Fruit fly (Drosophila melanogaster) whole organism, embryonic: Measurements from ENCODE around the gene Ubi-p63E.
A peak's percentile ranks its signal among the peaks of the same experiment; 100 is the strongest.

Source experiments
- ATbp ChIP-seq: fragments of 200-800 bp; sonication (Bioruptor generic); optimal IDR thresholded peaks from 2 replicates; lab custom pipeline; 2017; ENCODE audit warnings: missing biosample characterization, mild to moderate bottlenecking, missing genetic modification characterization, missing genetic modification reagents
- Bdp1 ChIP-seq: fragments of 200-800 bp; sonication (Bioruptor generic); optimal IDR thresholded peaks from 3 replicates; lab custom pipeline; 2016; ENCODE audit warnings: missing biosample characterization, missing genetic modification characterization
- CG10462 ChIP-seq: fragments of 200-800 bp; sonication (Bioruptor generic); optimal IDR thresholded peaks from 2 replicates; lab custom pipeline; 2016; ENCODE audit warnings: missing biosample characterization, missing genetic modification characterization
- CG12299 ChIP-seq: fragments of 200-800 bp; sonication (Bioruptor generic); optimal IDR thresholded peaks from 2 replicates; lab custom pipeline; 2018; ENCODE audit warnings: missing biosample characterization, mild to moderate bottlenecking, missing genetic modification characterization
- CG12744 ChIP-seq: fragments of 200-800 bp; sonication (Bioruptor generic); optimal IDR thresholded peaks from 2 replicates; lab custom pipeline; 2016; ENCODE audit warnings: missing biosample characterization, missing genetic modification characterization
- CG13894 ChIP-seq: fragments of 200-800 bp; sonication (Bioruptor generic); optimal IDR thresholded peaks from 3 replicates; lab custom pipeline; 2018; ENCODE audit warnings: missing biosample characterization, mild to moderate bottlenecking, missing genetic modification characterization, moderate library complexity
- CG1529 ChIP-seq: fragments of 200-800 bp; sonication (Bioruptor generic); optimal IDR thresholded peaks from 3 replicates; lab custom pipeline; 2018; ENCODE audit warnings: missing biosample characterization, missing genetic modification characterization
- CG15601 ChIP-seq: fragments of 200-800 bp; sonication (Bioruptor generic); optimal IDR thresholded peaks from 3 replicates; lab custom pipeline; 2019; ENCODE audit warnings: missing biosample characterization, mild to moderate bottlenecking, missing genetic modification characterization, moderate library complexity
- CG16813 ChIP-seq: fragments of 200-800 bp; sonication (Bioruptor generic); IDR thresholded peaks from 3 replicates; pipeline ENCODE4 v1.3.6; 2022; ENCODE audit warnings: missing biosample characterization, missing genetic modification characterization; ENCODE audit not compliant: partially characterized antibody
- CG17568 ChIP-seq: fragments of 200-800 bp; sonication (Bioruptor generic); optimal IDR thresholded peaks from 2 replicates; lab custom pipeline; 2018; ENCODE audit warnings: missing biosample characterization, mild to moderate bottlenecking, missing genetic modification characterization, moderate library complexity
- CG2202 ChIP-seq: fragments of 200-800 bp; sonication (Bioruptor generic); optimal IDR thresholded peaks from 2 replicates; lab custom pipeline; 2018; ENCODE audit warnings: missing biosample characterization, mild to moderate bottlenecking, missing genetic modification characterization
- CG30431 ChIP-seq: fragments of 200-800 bp; sonication (Bioruptor generic); optimal IDR thresholded peaks from 2 replicates; lab custom pipeline; 2017; ENCODE audit warnings: missing biosample characterization, missing genetic modification characterization
- CG32532 ChIP-seq: fragments of 200-800 bp; sonication (Bioruptor generic); IDR thresholded peaks from 2 replicates; pipeline ENCODE4 v1.3.6; 2022; ENCODE audit warnings: missing biosample characterization, missing genetic modification characterization
- CG32772 ChIP-seq: fragments of 200-800 bp; sonication (Bioruptor generic); IDR thresholded peaks from 2 replicates; pipeline ENCODE4 v1.3.6; 2022; ENCODE audit warnings: missing biosample characterization, missing genetic modification characterization
- CG33213 ChIP-seq: fragments of 200-800 bp; sonication (Bioruptor generic); optimal IDR thresholded peaks from 3 replicates; lab custom pipeline; 2016; ENCODE audit warnings: missing biosample characterization, missing genetic modification characterization
- CG4707 ChIP-seq: fragments of 200-800 bp; sonication (Bioruptor generic); optimal IDR thresholded peaks from 2 replicates; lab custom pipeline; 2018; ENCODE audit warnings: missing biosample characterization, mild to moderate bottlenecking, missing genetic modification characterization, moderate library complexity
- CG4820 ChIP-seq: fragments of 200-800 bp; sonication (Bioruptor generic); optimal IDR thresholded peaks from 3 replicates; lab custom pipeline; 2016; ENCODE audit warnings: missing biosample characterization, missing genetic modification characterization
- CG6654 ChIP-seq: fragments of 200-800 bp; sonication (Bioruptor generic); optimal IDR thresholded peaks from 2 replicates; lab custom pipeline; 2017; ENCODE audit warnings: missing biosample characterization, mild to moderate bottlenecking, missing genetic modification characterization
- CG6683 ChIP-seq: fragments of 200-800 bp; sonication (Bioruptor generic); optimal IDR thresholded peaks from 2 replicates; lab custom pipeline; 2017; ENCODE audit warnings: missing biosample characterization, mild to moderate bottlenecking, missing genetic modification characterization, missing genetic modification reagents
- CG7357 ChIP-seq: fragments of 200-800 bp; sonication (Bioruptor generic); IDR thresholded peaks from 3 replicates; pipeline ENCODE4 v1.3.6; 2022; ENCODE audit warnings: missing biosample characterization, missing genetic modification characterization
- CG7786 ChIP-seq: fragments of 200-800 bp; sonication (Bioruptor generic); optimal IDR thresholded peaks from 2 replicates; lab custom pipeline; 2016; ENCODE audit warnings: missing biosample characterization, missing genetic modification characterization
- CG7987 ChIP-seq: fragments of 200-800 bp; sonication (Bioruptor generic); optimal IDR thresholded peaks from 2 replicates; lab custom pipeline; 2018; ENCODE audit warnings: missing biosample characterization, mild to moderate bottlenecking, missing genetic modification characterization, moderate library complexity
- CG8359 ChIP-seq: fragments of 200-800 bp; sonication (Bioruptor generic); optimal IDR thresholded peaks from 2 replicates; lab custom pipeline; 2017; ENCODE audit warnings: missing biosample characterization, mild to moderate bottlenecking, missing genetic modification characterization, borderline replicate concordance
- CG9932 ChIP-seq: fragments of 200-800 bp; sonication (Bioruptor generic); IDR thresholded peaks from 2 replicates; pipeline ENCODE4 v1.3.6; 2022; ENCODE audit warnings: missing biosample characterization, missing genetic modification characterization
- Drgx ChIP-seq: fragments of 200-800 bp; sonication (Bioruptor generic); IDR thresholded peaks from 2 replicates; pipeline ENCODE4 v1.3.6; 2022; ENCODE audit warnings: missing biosample characterization, missing genetic modification characterization
- HmgD ChIP-seq: fragments of 200-800 bp; sonication (Bioruptor generic); optimal IDR thresholded peaks from 3 replicates; lab custom pipeline; 2016; ENCODE audit warnings: missing biosample characterization, missing genetic modification characterization
- MESR4 ChIP-seq: fragments of 200-800 bp; sonication (Bioruptor generic); optimal IDR thresholded peaks from 2 replicates; lab custom pipeline; 2018; ENCODE audit warnings: missing biosample characterization, mild to moderate bottlenecking, missing genetic modification characterization, moderate library complexity
- Med ChIP-seq: fragments of 200-800 bp; sonication (Bioruptor generic); peaks from one replicate; lab custom pipeline; 2016; ENCODE audit warnings: missing biosample characterization, missing genetic modification characterization, mild to moderate bottlenecking, inconsistent platforms, moderate library complexity
- Nf-YB ChIP-seq: fragments of 200-800 bp; sonication (Bioruptor generic); optimal IDR thresholded peaks from 3 replicates; lab custom pipeline; 2019; ENCODE audit warnings: missing biosample characterization, mild to moderate bottlenecking, missing genetic modification characterization, moderate library complexity
- Ptx1 ChIP-seq: fragments of 200-800 bp; sonication (Bioruptor generic); IDR thresholded peaks from 2 replicates; pipeline ENCODE4 v1.3.6; 2022; ENCODE audit warnings: missing biosample characterization, missing genetic modification characterization
- Side ChIP-seq: fragments of 200-800 bp; sonication (Bioruptor generic); optimal IDR thresholded peaks from 2 replicates; lab custom pipeline; 2016; ENCODE audit warnings: missing biosample characterization, missing genetic modification characterization
- ac ChIP-seq: fragments of 200-800 bp; sonication (Bioruptor generic); optimal IDR thresholded peaks from 3 replicates; lab custom pipeline; 2017; ENCODE audit warnings: missing biosample characterization, mild to moderate bottlenecking, missing genetic modification characterization
- ato ChIP-seq: fragments of 200-800 bp; sonication (Bioruptor generic); IDR thresholded peaks from 2 replicates; pipeline ENCODE4 v1.3.6; 2022; ENCODE audit warnings: missing biosample characterization, missing genetic modification characterization; ENCODE audit not compliant: partially characterized antibody
- bowl ChIP-seq: fragments of 200-800 bp; sonication (Bioruptor generic); IDR thresholded peaks from 2 replicates; pipeline ENCODE4 v1.3.6; 2022; ENCODE audit warnings: missing biosample characterization, missing genetic modification characterization
- cg ChIP-seq: fragments of 200-800 bp; sonication (Bioruptor generic); optimal IDR thresholded peaks from 3 replicates; lab custom pipeline; 2019; ENCODE audit warnings: missing biosample characterization, mild to moderate bottlenecking, missing genetic modification characterization, moderate library complexity
- da ChIP-seq: fragments of 200-800 bp; sonication (Bioruptor generic); optimal IDR thresholded peaks from 2 replicates; lab custom pipeline; 2016; ENCODE audit warnings: missing biosample characterization, missing genetic modification characterization
- disco-r ChIP-seq: fragments of 200-800 bp; sonication (Bioruptor generic); optimal IDR thresholded peaks from 2 replicates; lab custom pipeline; 2016; ENCODE audit warnings: missing biosample characterization, missing genetic modification characterization
- dmrt99B ChIP-seq: fragments of 200-800 bp; sonication (Bioruptor generic); optimal IDR thresholded peaks from 2 replicates; lab custom pipeline; 2018; ENCODE audit warnings: missing biosample characterization, mild to moderate bottlenecking, missing genetic modification characterization, moderate library complexity
- en ChIP-seq: fragments of 200-800 bp; sonication (Bioruptor generic); optimal IDR thresholded peaks from 2 replicates; lab custom pipeline; 2016; ENCODE audit warnings: missing biosample characterization, missing genetic modification characterization
- esg ChIP-seq: fragments of 200-800 bp; sonication (Bioruptor generic); conservative IDR thresholded peaks from 2 replicates; pipeline ENCODE4 v1.3.6; 2022; ENCODE audit warnings: missing biosample characterization, missing genetic modification characterization
- ewg ChIP-seq: fragments of 200-800 bp; sonication (Bioruptor generic); optimal IDR thresholded peaks from 3 replicates; lab custom pipeline; 2017; ENCODE audit warnings: mild to moderate bottlenecking, missing biosample characterization, missing genetic modification reagents, missing genetic modification characterization
- exex ChIP-seq: fragments of 200-800 bp; sonication (Bioruptor generic); optimal IDR thresholded peaks from 4 replicates; lab custom pipeline; 2018; ENCODE audit warnings: missing biosample characterization, mild to moderate bottlenecking, missing genetic modification characterization, moderate library complexity
- fd96Cb ChIP-seq: fragments of 200-800 bp; sonication (Bioruptor generic); optimal IDR thresholded peaks from 2 replicates; lab custom pipeline; 2018; ENCODE audit warnings: missing biosample characterization, mild to moderate bottlenecking, missing genetic modification characterization, moderate library complexity
- gro ChIP-seq: fragments of 200-800 bp; sonication (Bioruptor generic); optimal IDR thresholded peaks from 2 replicates; lab custom pipeline; 2016; ENCODE audit warnings: missing biosample characterization, missing genetic modification characterization
- luna ChIP-seq: fragments of 200-800 bp; sonication (Bioruptor generic); optimal IDR thresholded peaks from 2 replicates; lab custom pipeline; 2016; ENCODE audit warnings: missing biosample characterization, missing genetic modification characterization
- mam ChIP-seq: fragments of 200-800 bp; sonication (Bioruptor generic); optimal IDR thresholded peaks from 3 replicates; lab custom pipeline; 2016; ENCODE audit warnings: missing biosample characterization, missing genetic modification characterization
- pan ChIP-seq, 4 experiments: fragments of >200 bp in 3 of 4; fragments of 200-800 bp in 1 of 4; sonication (Bioruptor generic) in 1 of 4; optimal IDR thresholded peaks in 3 of 4; IDR thresholded peaks in 1 of 4; 2 replicates each; pipeline versions ENCODE4 v1.3.6 to Lab custom; 2017 to 2022; ENCODE audit warnings: missing biosample characterization in 2 of 4, missing genetic modification characterization in 2 of 4, mixed read lengths in 1 of 4
- pita ChIP-seq: fragments of 200-800 bp; sonication (Bioruptor generic); optimal IDR thresholded peaks from 2 replicates; lab custom pipeline; 2017; ENCODE audit warnings: missing biosample characterization, mild to moderate bottlenecking, missing genetic modification characterization
- shn ChIP-seq: fragments of 200-800 bp; sonication (Bioruptor generic); optimal IDR thresholded peaks from 3 replicates; lab custom pipeline; 2016; ENCODE audit warnings: missing biosample characterization, missing genetic modification characterization
- slou ChIP-seq: fragments of 200-800 bp; sonication (Bioruptor generic); optimal IDR thresholded peaks from 3 replicates; lab custom pipeline; 2016; ENCODE audit warnings: missing biosample characterization, missing genetic modification characterization

Gene Ubi-p63E

dm6 chr3L:3898978-3899377 is 4.0 kb downstream of the Ubi-p63E start, which contains the start of gene Ccz1 (continued):
- TF ChIP-seq CG33213 (GFP tag; lab: Kevin White, UChicago): peak; percentile 91
- TF ChIP-seq da (GFP tag; lab: Kevin White, UChicago): peak; percentile 40
- TF ChIP-seq en (GFP tag; lab: Kevin White, UChicago): no peak
- TF ChIP-seq CG7786: peak; percentile 61
- no peak for TF ChIP-seq CG13894 (tag; lab: Kevin White, UChicago)
- TF ChIP-seq esg (GFP tag; lab: Robert Waterston, UW): no peak
- TF ChIP-seq Drgx (GFP tag; lab: Robert Waterston, UW): no peak
- TF ChIP-seq CG10462 (GFP tag; lab: Kevin White, UChicago): peak; percentile 59
- TF ChIP-seq disco-r (GFP tag; lab: Kevin White, UChicago): peak; percentile 34
- TF ChIP-seq CG9932 (GFP tag; lab: Robert Waterston, UW): no peak
- TF ChIP-seq ATbp (GFP tag; lab: Kevin White, UChicago): peak; percentile 80
- TF ChIP-seq dmrt99B (tag; lab: Kevin White, UChicago): peak; percentile 45
- peak; percentile 37 for TF ChIP-seq MESR4
- TF ChIP-seq CG2202: peak; percentile 46
- TF ChIP-seq cg (GFP tag; lab: Kevin White, UChicago): no peak
- TF ChIP-seq Side: peak; percentile 57
- TF ChIP-seq CG17568: peak; percentile 63
- TF ChIP-seq CG32532 (GFP tag; lab: Robert Waterston, UW): no peak
- peak; percentile 66 for TF ChIP-seq shn (GFP tag; lab: Kevin White, UChicago)
- no peak for TF ChIP-seq exex (tag; lab: Kevin White, UChicago)
- TF ChIP-seq pita (GFP tag; lab: Kevin White, UChicago): no peak
- TF ChIP-seq CG4707 (GFP tag; lab: Kevin White, UChicago): peak; percentile 44
- 0 out of 3 replicates have a peak, but pooled peaks have one; percentile 12 for TF ChIP-seq CG7357 (GFP tag; lab: Robert Waterston, UW)
- no peak for TF ChIP-seq pan (optimal IDR thresholded peaks at IDR 0.05; lab: Kevin White, UChicago)
- no peak for TF ChIP-seq pan (GFP tag; optimal IDR thresholded peaks at IDR 0.05 in 1 of 2, IDR thresholded peaks at IDR 0.05 in 1 of 2)
- TF ChIP-seq ato (GFP tag; lab: Robert Waterston, UW): no peak
- TF ChIP-seq luna (GFP tag; lab: Kevin White, UChicago): peak; percentile 41
- TF ChIP-seq CG6683 (GFP tag; lab: Kevin White, UChicago): no peak
- peak; percentile 58 for TF ChIP-seq CG4820 (GFP tag; lab: Kevin White, UChicago)
- TF ChIP-seq slou (GFP tag; lab: Kevin White, UChicago): peak; percentile 62
- no peak for TF ChIP-seq CG8359 (GFP tag; lab: Kevin White, UChicago)
- TF ChIP-seq CG12299 (tag; lab: Kevin White, UChicago): peak; percentile 35
- peak; percentile 67 for TF ChIP-seq mam (GFP tag; lab: Kevin White, UChicago)
- no peak for TF ChIP-seq Ptx1 (GFP tag; lab: Robert Waterston, UW)
- no peak for TF ChIP-seq CG6654 (GFP tag; lab: Kevin White, UChicago)
- peak; percentile 64 for TF ChIP-seq HmgD
- TF ChIP-seq CG1529: peak; percentile 56
- peak; percentile 75 for TF ChIP-seq Bdp1 (GFP tag; lab: Kevin White, UChicago)
- TF ChIP-seq CG16813 (GFP tag; lab: Robert Waterston, UW): no peak
- peak; percentile 25 for TF ChIP-seq Nf-YB (GFP tag; lab: Kevin White, UChicago)
- TF ChIP-seq gro (GFP tag; lab: Kevin White, UChicago): peak; percentile 57
- no peak for TF ChIP-seq bowl (GFP tag; lab: Robert Waterston, UW)
- TF ChIP-seq Med (GFP tag; lab: Kevin White, UChicago): peak; percentile 95
- TF ChIP-seq ac (GFP tag; lab: Kevin White, UChicago): peak; percentile 7
- TF ChIP-seq CG30431 (GFP tag; lab: Kevin White, UChicago): peak; percentile 35
- TF ChIP-seq ewg (GFP tag; lab: Kevin White, UChicago): peak; percentile 67
- peak; percentile 76 for TF ChIP-seq CG15601 (tag; lab: Kevin White, UChicago)
- peak; percentile 66 for TF ChIP-seq CG12744
- peak; percentile 13 for TF ChIP-seq fd96Cb (tag; lab: Kevin White, UChicago)
- peak; percentile 79 for TF ChIP-seq CG7987
- TF ChIP-seq CG32772 (GFP tag; lab: Robert Waterston, UW): no peak
